Worm (Caenorhabditis elegans): Measurements from ENCODE around the gene Y62H9A.12.

DNA sequence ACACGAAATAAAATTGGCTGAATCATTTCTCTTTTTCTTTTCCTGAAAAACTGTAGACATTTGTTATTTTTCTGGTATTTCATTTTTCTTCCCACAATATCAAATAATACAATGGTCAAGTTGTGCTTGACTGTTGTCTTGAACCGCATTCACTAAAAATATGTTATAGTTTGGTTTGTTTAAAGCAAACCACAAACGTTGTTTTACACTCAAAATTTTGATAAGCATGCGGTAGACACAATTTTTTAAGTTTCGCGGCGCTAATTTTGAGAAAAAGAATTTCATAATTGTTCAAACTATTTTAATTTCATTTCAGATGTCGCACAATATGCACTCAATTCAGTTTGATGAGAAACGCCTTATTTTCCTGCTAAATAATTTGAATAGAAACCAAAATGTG lies 41.2 kb downstream of the Y62H9A.12 start, which contains the start of gene T08D10.3:
- no peak for TF ChIP-seq lin-39 (tag; optimal IDR thresholded peaks at IDR 0.05)
- TF ChIP-seq zag-1 (tag; optimal IDR thresholded peaks at IDR 0.05), result no peak
- TF ChIP-seq nhr-25 (tag; optimal IDR thresholded peaks at IDR 0.05), result no peak
- no peak for TF ChIP-seq ZK546.5 (tag; optimal IDR thresholded peaks at IDR 0.05)
- TF ChIP-seq lin-13 (GFP tag; optimal IDR thresholded peaks at IDR 0.05), result no peak
